Worm (Caenorhabditis elegans): ENCODE data around the gene ZC404.2.

DNA sequence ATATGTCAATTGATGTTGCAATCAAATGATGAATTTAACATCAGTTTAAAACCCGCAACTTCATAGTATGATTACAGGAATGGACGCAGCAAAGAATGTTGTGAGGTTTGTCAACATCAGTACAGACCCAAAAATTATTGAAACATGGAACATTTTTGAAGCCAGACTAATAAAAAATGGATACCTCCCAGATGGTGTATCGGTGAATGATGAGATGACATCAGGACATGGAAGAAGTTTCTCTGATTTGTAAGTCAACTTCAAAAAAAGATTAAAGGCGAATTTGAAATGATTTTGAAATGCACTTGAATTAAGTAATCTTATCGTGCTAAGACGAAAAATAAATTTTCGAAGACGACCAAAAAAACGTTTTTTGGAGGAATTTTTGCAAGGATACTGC is 26.1 kb downstream of the ZC404.2 start:
- TF ChIP-seq hlh-6 (tag; optimal IDR thresholded peaks at IDR 0.05) (no peak), nhr-11 (tag; optimal IDR thresholded peaks at IDR 0.05) (no peak), pha-4 (tag; optimal IDR thresholded peaks at IDR 0.05) (no peak), elt-2 (tag; optimal IDR thresholded peaks at IDR 0.05) (no peak)

All from whole organism, late embryonic.